Worm (Caenorhabditis elegans) whole organism, L1 larva: ENCODE data around the gene B0228.8.
A peak's percentile ranks its signal among the peaks of the same experiment; 100 is the strongest.

Source experiments
- C16A3.4 ChIP-seq: fragments of 150-350 bp; optimal IDR thresholded peaks from 2 replicates; lab custom pipeline; 2014; ENCODE audit warnings: missing biosample characterization, missing genetic modification characterization
- C34B4.2 ChIP-seq: sonication (generic microtip); optimal IDR thresholded peaks from 2 replicates; lab custom pipeline; 2017; ENCODE audit warnings: mild to moderate bottlenecking, missing genetic modification characterization, missing compliant biosample characterization
- F16B12.6 ChIP-seq: fragments of 150-350 bp; optimal IDR thresholded peaks from 2 replicates; lab custom pipeline; 2014; ENCODE audit warnings: missing biosample characterization, missing genetic modification characterization
- Y116A8C.19 ChIP-seq: sonication (generic microtip); optimal IDR thresholded peaks from 2 replicates; lab custom pipeline; 2016; ENCODE audit warnings: missing compliant biosample characterization, missing genetic modification characterization, borderline replicate concordance
- aha-1 ChIP-seq: fragments of 150-350 bp; optimal IDR thresholded peaks from 2 replicates; lab custom pipeline; 2014; ENCODE audit warnings: missing biosample characterization, missing genetic modification characterization
- ceh-63 ChIP-seq: fragments of 200-800 bp; sonication (Bioruptor generic); optimal IDR thresholded peaks from 2 replicates; lab custom pipeline; 2018; ENCODE audit warnings: mild to moderate bottlenecking, missing genetic modification characterization, missing compliant biosample characterization
- ceh-8 ChIP-seq: fragments of 200-800 bp; sonication (Bioruptor generic); optimal IDR thresholded peaks from 2 replicates; lab custom pipeline; 2018; ENCODE audit warnings: mild to moderate bottlenecking, missing genetic modification characterization, moderate library complexity, missing compliant biosample characterization
- ceh-88 ChIP-seq: fragments of 200-800 bp; sonication (Bioruptor generic); IDR thresholded peaks from 2 replicates; pipeline ENCODE4 v1.3.6; 2022; ENCODE audit warnings: missing genetic modification characterization, missing compliant biosample characterization
- dpl-1 ChIP-seq, 3 experiments: fragments of 150-350 bp in 2 of 3; sonication (generic microtip) in 1 of 3; optimal IDR thresholded peaks; 2 replicates each; lab custom pipeline; 2014 to 2017; ENCODE audit warnings: missing biosample characterization in 3 of 3, missing genetic modification characterization in 3 of 3, missing genetic modification reagents in 3 of 3
- efl-1 ChIP-seq, 4 experiments: fragments of 150-350 bp; optimal IDR thresholded peaks in 3 of 4; peaks in 1 of 4; 1 replicate in 1 of 4; 2 replicates in 3 of 4; lab custom pipeline; 2014; ENCODE audit warnings: missing biosample characterization in 2 of 4, missing genetic modification characterization in 2 of 4, missing genetic modification reagents in 2 of 4
- egl-13 ChIP-seq: sonication (generic microtip); optimal IDR thresholded peaks from 2 replicates; lab custom pipeline; 2016; ENCODE audit warnings: missing genotype, missing genetic modification reagents, missing genetic modification characterization, missing compliant biosample characterization
- egl-27 ChIP-seq, 2 experiments: fragments of 150-350 bp in 1 of 2; sonication (generic microtip); optimal IDR thresholded peaks; 3 replicates each; lab custom pipeline; 2017 to 2018; ENCODE audit warnings: missing biosample characterization in 2 of 2, missing genetic modification characterization in 2 of 2, missing genetic modification reagents in 2 of 2
- elt-3 ChIP-seq, 6 experiments: fragments of 150-350 bp in 1 of 6; sonication (generic microtip); optimal IDR thresholded peaks; 2 replicates each; lab custom pipeline; 2017 to 2018; ENCODE audit warnings: missing biosample characterization in 6 of 6, missing genetic modification characterization in 6 of 6, inconsistent platforms in 1 of 6
- ets-5 ChIP-seq: fragments of 200-800 bp; sonication (Bioruptor generic); IDR thresholded peaks from 2 replicates; pipeline ENCODE4 v1.3.6; 2022; ENCODE audit warnings: missing genetic modification characterization, missing compliant biosample characterization
- fkh-4 ChIP-seq: sonication (generic microtip); optimal IDR thresholded peaks from 2 replicates; lab custom pipeline; 2016; ENCODE audit warnings: missing compliant biosample characterization, missing genetic modification characterization, borderline replicate concordance
- hlh-17 ChIP-seq: fragments of 200-800 bp; sonication (Bioruptor generic); optimal IDR thresholded peaks from 2 replicates; lab custom pipeline; 2018; ENCODE audit warnings: missing genetic modification characterization, mild to moderate bottlenecking, missing compliant biosample characterization, moderate library complexity, borderline replicate concordance
- hlh-4 ChIP-seq: sonication (generic microtip); optimal IDR thresholded peaks from 2 replicates; lab custom pipeline; 2016; ENCODE audit warnings: mild to moderate bottlenecking, missing genetic modification characterization, missing compliant biosample characterization
- isw-1 ChIP-seq: fragments of 200-800 bp; sonication (Bioruptor generic); IDR thresholded peaks from 2 replicates; pipeline ENCODE4 v1.3.6; 2022; ENCODE audit warnings: missing genetic modification characterization, missing compliant biosample characterization
- jun-1 ChIP-seq: fragments of 150-350 bp; optimal IDR thresholded peaks from 2 replicates; lab custom pipeline; 2014; ENCODE audit warnings: missing biosample characterization, missing genetic modification reagents, missing genetic modification characterization
- lin-13 ChIP-seq: fragments of 150-350 bp; optimal IDR thresholded peaks from 2 replicates; lab custom pipeline; 2014; ENCODE audit warnings: missing biosample characterization, missing genetic modification reagents, missing genetic modification characterization
- lin-15B ChIP-seq: fragments of 150-350 bp; sonication (generic microtip); optimal IDR thresholded peaks from 3 replicates; lab custom pipeline; 2014; ENCODE audit warnings: missing biosample characterization, missing genetic modification characterization
- lin-35 ChIP-seq, 2 experiments: fragments of 150-350 bp; optimal IDR thresholded peaks; 2 replicates each; lab custom pipeline; 2014; ENCODE audit warnings: missing biosample characterization in 2 of 2, missing genetic modification characterization in 2 of 2, missing genetic modification reagents in 2 of 2
- lin-39 ChIP-seq: fragments of 150-350 bp; optimal IDR thresholded peaks from 2 replicates; lab custom pipeline; 2014; ENCODE audit warnings: missing biosample characterization, missing genetic modification reagents, missing genetic modification characterization
- lir-3 ChIP-seq: sonication (generic microtip); optimal IDR thresholded peaks from 2 replicates; lab custom pipeline; 2016; ENCODE audit warnings: mild to moderate bottlenecking, missing genetic modification characterization, moderate library complexity, missing compliant biosample characterization; ENCODE audit not compliant: poor library complexity
- lsy-2 ChIP-seq, 2 experiments: fragments of 150-350 bp; optimal IDR thresholded peaks; 2 replicates each; lab custom pipeline; 2014; ENCODE audit warnings: missing biosample characterization in 2 of 2, missing genetic modification characterization in 2 of 2
- mdl-1 ChIP-seq, 2 experiments: fragments of 150-350 bp; optimal IDR thresholded peaks; 2 replicates each; lab custom pipeline; 2014 to 2017; ENCODE audit warnings: missing biosample characterization in 2 of 2, missing genetic modification characterization in 2 of 2, inconsistent platforms in 1 of 2
- mef-2 ChIP-seq: fragments of 150-350 bp; optimal IDR thresholded peaks from 2 replicates; lab custom pipeline; 2014; ENCODE audit warnings: missing biosample characterization, missing genetic modification characterization
- nhr-11 ChIP-seq: fragments of 150-350 bp; optimal IDR thresholded peaks from 2 replicates; lab custom pipeline; 2014; ENCODE audit warnings: missing biosample characterization, missing genetic modification characterization
- nhr-12 ChIP-seq: sonication (generic microtip); optimal IDR thresholded peaks from 2 replicates; lab custom pipeline; 2017; ENCODE audit warnings: missing biosample characterization, missing genetic modification characterization
- nhr-237 ChIP-seq: fragments of 150-350 bp; optimal IDR thresholded peaks from 2 replicates; lab custom pipeline; 2014; ENCODE audit warnings: missing biosample characterization, missing genetic modification characterization
- nhr-28 ChIP-seq: fragments of 150-350 bp; optimal IDR thresholded peaks from 2 replicates; lab custom pipeline; 2014; ENCODE audit warnings: missing biosample characterization, missing genetic modification characterization
- nhr-47 ChIP-seq: sonication (generic microtip); optimal IDR thresholded peaks from 2 replicates; lab custom pipeline; 2016; ENCODE audit warnings: mild to moderate bottlenecking, missing genetic modification characterization, moderate library complexity, missing compliant biosample characterization
- pag-3 ChIP-seq: sonication (generic microtip); optimal IDR thresholded peaks from 2 replicates; lab custom pipeline; 2017; ENCODE audit warnings: missing genetic modification characterization, mild to moderate bottlenecking, missing compliant biosample characterization, antibody characterized with exemption, borderline replicate concordance; ENCODE audit not compliant: insufficient read depth
- pax-3 ChIP-seq: fragments of 200-800 bp; sonication (Bioruptor generic); optimal IDR thresholded peaks from 2 replicates; lab custom pipeline; 2018; ENCODE audit warnings: mild to moderate bottlenecking, missing genetic modification characterization, moderate library complexity, missing compliant biosample characterization
- pqm-1 ChIP-seq: sonication (generic microtip); optimal IDR thresholded peaks from 3 replicates; lab custom pipeline; 2017; ENCODE audit warnings: missing biosample characterization, missing genetic modification characterization
- rnt-1 ChIP-seq: sonication (generic microtip); optimal IDR thresholded peaks from 2 replicates; lab custom pipeline; 2016; ENCODE audit warnings: mild to moderate bottlenecking, missing genetic modification characterization, moderate library complexity, missing compliant biosample characterization
- skn-1 ChIP-seq: fragments of 150-350 bp; optimal IDR thresholded peaks from 2 replicates; lab custom pipeline; 2014; ENCODE audit warnings: missing biosample characterization, missing genetic modification characterization
- snu-23 ChIP-seq: sonication (generic microtip); optimal IDR thresholded peaks from 2 replicates; lab custom pipeline; 2016; ENCODE audit warnings: missing genetic modification characterization, missing compliant biosample characterization
- sox-4 ChIP-seq: sonication (generic microtip); optimal IDR thresholded peaks from 2 replicates; lab custom pipeline; 2016; ENCODE audit warnings: missing genetic modification characterization, missing compliant biosample characterization
- swsn-7 ChIP-seq: sonication (generic microtip); optimal IDR thresholded peaks from 2 replicates; lab custom pipeline; 2016; ENCODE audit warnings: missing genetic modification characterization, missing compliant biosample characterization
- tlp-1 ChIP-seq: fragments of 150-350 bp; optimal IDR thresholded peaks from 2 replicates; lab custom pipeline; 2014; ENCODE audit warnings: missing biosample characterization, missing genetic modification characterization
- unc-130 ChIP-seq: fragments of 150-350 bp; optimal IDR thresholded peaks from 2 replicates; lab custom pipeline; 2017; ENCODE audit warnings: missing biosample characterization, missing genetic modification characterization, inconsistent platforms
- unc-30 ChIP-seq: sonication (generic microtip); optimal IDR thresholded peaks from 2 replicates; lab custom pipeline; 2017; ENCODE audit warnings: missing biosample characterization, missing genetic modification characterization
- unc-98 ChIP-seq: fragments of 200-800 bp; sonication (Bioruptor generic); IDR thresholded peaks from 2 replicates; pipeline ENCODE4 v1.3.6; 2022; ENCODE audit warnings: missing genetic modification characterization, missing compliant biosample characterization
- vab-15 ChIP-seq: sonication (generic microtip); optimal IDR thresholded peaks from 2 replicates; lab custom pipeline; 2017; ENCODE audit warnings: missing genotype, mild to moderate bottlenecking, missing genetic modification characterization, missing compliant biosample characterization
- xbp-1 ChIP-seq: sonication (generic microtip); optimal IDR thresholded peaks from 2 replicates; lab custom pipeline; 2016; ENCODE audit warnings: missing genetic modification characterization, missing compliant biosample characterization
- ztf-11 ChIP-seq, 2 experiments: sonication (generic microtip); optimal IDR thresholded peaks; 2 replicates each; lab custom pipeline; 2016 to 2017; ENCODE audit warnings: missing genetic modification characterization in 2 of 2, missing biosample characterization in 1 of 2, missing compliant biosample characterization in 1 of 2
- ztf-4 ChIP-seq: fragments of 150-350 bp; optimal IDR thresholded peaks from 2 replicates; lab custom pipeline; 2014; ENCODE audit warnings: missing biosample characterization, missing genetic modification characterization

Gene B0228.8

DNA sequence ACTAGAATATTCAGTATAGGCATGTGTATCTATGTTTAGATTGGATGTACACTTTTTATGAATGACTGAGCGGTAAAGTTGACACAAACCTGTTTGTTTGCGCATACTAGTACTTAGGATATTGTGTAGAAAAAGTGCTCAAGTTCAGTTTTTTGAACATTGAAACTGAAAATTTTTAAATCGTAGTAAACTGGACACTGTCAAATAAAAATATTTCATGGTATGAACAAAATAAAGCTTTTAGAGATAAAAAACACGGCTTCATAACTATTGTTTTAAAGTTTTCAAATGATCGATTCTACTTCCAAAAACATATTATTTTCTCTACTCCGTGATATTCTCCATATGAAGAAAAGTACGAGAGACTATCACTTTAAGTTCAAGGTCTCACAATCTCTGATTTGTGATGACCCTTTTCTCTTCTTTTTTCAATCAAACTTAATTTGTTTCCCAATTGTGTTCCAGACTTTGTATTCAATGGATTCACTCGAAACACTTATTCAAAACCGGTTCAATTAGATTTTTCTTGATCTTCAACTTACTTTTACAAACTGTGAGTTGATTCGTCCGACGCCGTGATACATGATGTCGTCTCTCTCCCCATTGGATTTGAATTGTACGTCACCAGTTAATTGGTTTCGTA, 30.2 kb upstream of the B0228.8 start (continued):
- TF ChIP-seq ceh-8 (GFP tag; lab: Kevin White, UChicago) (no peak), unc-30 (tag; lab: Kevin White, UChicago) (no peak), nhr-28 (no peak), hlh-17 (GFP tag; lab: Kevin White, UChicago) (no peak), mdl-1 (tag; optimal IDR thresholded peaks at IDR 0.05; lab: Kevin White, UChicago) (no peak), unc-130 (tag; lab: Kevin White, UChicago) (no peak), pax-3 (tag; lab: Kevin White, UChicago) (no peak), rnt-1 (tag; lab: Kevin White, UChicago) (no peak), fkh-4 (tag; lab: Kevin White, UChicago) (no peak), nhr-47 (peak; percentile 7), egl-13 (no peak), ceh-88 (GFP tag; lab: Robert Waterston, UW) (no peak), lin-39 (tag; lab: Kevin White, UChicago) (no peak), xbp-1 (tag; lab: Kevin White, UChicago) (no peak), skn-1 (no peak), egl-27 (tag; optimal IDR thresholded peaks at IDR 0.05; lab: Kevin White, UChicago) (no peak), mef-2 (tag; lab: Kevin White, UChicago) (no peak), ceh-63 (GFP tag; lab: Kevin White, UChicago) (no peak), snu-23 (GFP tag; lab: Kevin White, UChicago) (no peak), F16B12.6 (tag; lab: Kevin White, UChicago) (no peak), ets-5 (GFP tag; lab: Robert Waterston, UW) (no peak), elt-3 (tag; optimal IDR thresholded peaks at IDR 0.05; lab: Kevin White, UChicago) (peak in 4 of 6 experiments; percentile 20 to 74 (median 44)), Y116A8C.19 (no peak), C34B4.2 (tag; lab: Kevin White, UChicago) (no peak), sox-4 (tag; lab: Kevin White, UChicago) (no peak), lin-13 (no peak), efl-1 (optimal IDR thresholded peaks at IDR 0.05; lab: Kevin White, UChicago) (no peak), efl-1 (GFP tag; optimal IDR thresholded peaks at IDR 0.05 in 1 of 2; lab: Kevin White, UChicago) (peak in 1 of 2 experiments; percentile 41), nhr-11 (tag; lab: Kevin White, UChicago) (no peak), lsy-2 (tag; optimal IDR thresholded peaks at IDR 0.05; lab: Kevin White, UChicago) (peak; percentile 6 to 32), aha-1 (no peak), dpl-1 (GFP tag; optimal IDR thresholded peaks at IDR 0.05; lab: Kevin White, UChicago) (no peak)

DNA sequence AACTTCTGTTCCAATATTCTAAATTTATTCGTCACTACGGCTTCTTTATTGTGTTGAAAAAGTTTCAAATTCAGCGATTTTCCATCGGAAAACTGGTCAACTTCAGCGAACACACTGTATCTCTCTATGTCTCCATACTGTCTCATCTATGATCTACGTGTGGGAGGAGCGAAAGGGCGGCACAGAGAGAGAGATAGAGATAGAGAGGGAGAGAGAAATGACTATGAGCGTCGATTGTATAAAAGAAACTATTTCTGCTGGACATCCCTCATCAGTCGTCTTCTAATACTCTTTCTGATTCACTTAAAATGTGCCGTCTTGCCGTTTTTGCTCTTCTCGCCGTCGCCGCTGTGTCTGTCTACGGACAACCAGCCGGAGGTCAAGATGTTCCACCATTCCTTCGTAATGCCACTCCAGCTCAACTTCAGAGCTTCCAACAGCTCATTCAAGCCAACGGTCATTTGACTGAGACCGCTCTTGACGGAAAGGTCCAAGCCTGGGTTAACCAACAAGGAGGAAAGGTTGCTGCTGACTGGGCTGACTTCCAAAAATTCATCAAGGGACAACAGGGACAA, 29.1 kb upstream of the B0228.8 start, which contains the start of gene srlf-1:
Gene srlf-1, plus strand, starts transcription at position 268 of the 575 bp plus-strand sequence.
- TF ChIP-seq nhr-237 (tag; lab: Kevin White, UChicago) (no peak), F16B12.6 (tag; lab: Kevin White, UChicago) (no peak), C34B4.2 (tag; lab: Kevin White, UChicago) (no peak), pqm-1 (tag; lab: Kevin White, UChicago) (no peak), lin-35 (GFP tag; optimal IDR thresholded peaks at IDR 0.05; lab: Kevin White, UChicago) (peak in 1 of 2 experiments; percentile 23), fkh-4 (tag; lab: Kevin White, UChicago) (no peak), unc-98 (GFP tag; lab: Robert Waterston, UW) (no peak), lir-3 (tag; lab: Kevin White, UChicago) (no peak), C16A3.4 (tag; lab: Kevin White, UChicago) (no peak), sox-4 (tag; lab: Kevin White, UChicago) (no peak), nhr-12 (tag; lab: Kevin White, UChicago) (no peak), tlp-1 (tag; lab: Kevin White, UChicago) (no peak), egl-13 (no peak), unc-130 (tag; lab: Kevin White, UChicago) (no peak), isw-1 (no peak), aha-1 (no peak), hlh-17 (GFP tag; lab: Kevin White, UChicago) (no peak), ztf-11 (tag; optimal IDR thresholded peaks at IDR 0.05; lab: Kevin White, UChicago) (no peak), ztf-4 (tag; lab: Kevin White, UChicago) (no peak), skn-1 (no peak), hlh-4 (no peak), lin-15B (tag; lab: Kevin White, UChicago) (no peak), lin-39 (tag; lab: Kevin White, UChicago) (no peak), pag-3 (tag; lab: Kevin White, UChicago) (no peak), ceh-88 (GFP tag; lab: Robert Waterston, UW) (no peak), jun-1 (tag; lab: Kevin White, UChicago) (no peak), lin-13 (no peak), vab-15 (tag; lab: Kevin White, UChicago) (no peak), swsn-7 (tag; lab: Kevin White, UChicago) (peak; percentile 9)
